Fruit fly (Drosophila melanogaster): ENCODE measurements around the gene Gas41.
A peak's percentile ranks its signal among the peaks of the same experiment; 100 is the strongest.

Gas41 gene

DNA sequence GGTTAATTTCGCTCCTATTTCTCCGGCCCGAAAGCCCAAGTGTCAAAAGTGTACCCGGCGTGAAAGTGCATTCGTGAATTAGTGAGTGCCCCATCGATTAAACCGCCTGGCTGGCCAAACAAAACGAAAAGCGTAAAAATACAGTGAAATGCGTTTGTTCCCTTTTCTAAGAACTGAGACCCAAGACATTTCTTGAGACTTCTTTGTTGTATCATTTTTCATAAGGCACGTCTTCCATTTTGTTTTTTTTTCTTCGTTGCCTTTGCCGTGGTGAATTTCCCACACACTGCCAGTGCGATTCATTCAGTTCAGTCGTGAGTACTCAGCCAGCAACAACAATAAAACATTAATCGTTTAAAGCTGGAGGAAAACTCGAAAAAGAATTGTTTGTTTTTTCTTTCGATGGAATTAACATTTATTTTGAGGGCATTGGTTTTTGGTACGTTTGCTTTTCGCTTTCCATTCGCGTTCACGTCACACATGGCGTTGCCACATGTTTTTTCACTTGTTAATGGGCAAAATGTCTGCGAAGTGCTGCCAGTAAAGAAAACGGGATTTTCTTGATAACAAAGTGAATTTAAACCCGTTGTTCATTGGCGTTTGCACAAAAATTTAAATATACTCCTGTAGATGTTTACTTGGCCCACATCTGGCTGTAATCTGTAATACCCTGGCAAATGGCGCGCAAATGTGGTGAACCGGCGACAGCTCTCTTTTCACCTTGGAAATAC is 28.5 kb downstream of the Gas41 start (continued):
- TF ChIP-seq Met (GFP tag; optimal IDR thresholded peaks at IDR 0.05), result peak; percentile 41
- TF ChIP-seq Eip75B (GFP tag; optimal IDR thresholded peaks at IDR 0.05), result peak; percentile 26
- TF ChIP-seq Sox14 (GFP tag; optimal IDR thresholded peaks at IDR 0.05), result peak; percentile 34
- peak; percentile 5 for TF ChIP-seq topi (GFP tag; optimal IDR thresholded peaks at IDR 0.05)
- no peak for TF ChIP-seq spab (GFP tag; optimal IDR thresholded peaks at IDR 0.05)
- TF ChIP-seq CG9139 (GFP tag; optimal IDR thresholded peaks at IDR 0.05), result peak; percentile 4
- no peak for TF ChIP-seq OdsH (GFP tag; optimal IDR thresholded peaks at IDR 0.05)
- TF ChIP-seq CG15336 (GFP tag; IDR thresholded peaks at IDR 0.05), result no peak
- no peak for TF ChIP-seq eg (GFP tag; IDR thresholded peaks at IDR 0.05)
- TF ChIP-seq Blimp-1 (GFP tag; optimal IDR thresholded peaks at IDR 0.05), result no peak
- TF ChIP-seq CG32006 (GFP tag; optimal IDR thresholded peaks at IDR 0.05), result no peak
- no peak for TF ChIP-seq CG6854 (GFP tag; optimal IDR thresholded peaks at IDR 0.05)
- TF ChIP-seq Eip78C (GFP tag), result peak; percentile 69
- TF ChIP-seq CG10631 (GFP tag; optimal IDR thresholded peaks at IDR 0.05), result no peak
- peak in 1 of 2 experiments; percentile 13 for TF ChIP-seq salr (GFP tag; optimal IDR thresholded peaks at IDR 0.05)
- no peak for TF ChIP-seq CG11762 (GFP tag; optimal IDR thresholded peaks at IDR 0.05; ENCODE audit: insufficient read depth)
- TF ChIP-seq Ets21C (GFP tag; optimal IDR thresholded peaks at IDR 0.05), result no peak
- TF ChIP-seq cyc (GFP tag; optimal IDR thresholded peaks at IDR 0.05), result no peak
- TF ChIP-seq pdm3 (GFP tag; optimal IDR thresholded peaks at IDR 0.05), result no peak
- no peak for TF ChIP-seq Hr39 (GFP tag; optimal IDR thresholded peaks at IDR 0.05)
- TF ChIP-seq CG6792 (GFP tag; optimal IDR thresholded peaks at IDR 0.05), result no peak
- TF ChIP-seq CG8319 (GFP tag; optimal IDR thresholded peaks at IDR 0.05), result no peak
- TF ChIP-seq Sox15 (GFP tag; optimal IDR thresholded peaks at IDR 0.05), result no peak
- no peak for TF ChIP-seq acj6 (GFP tag; optimal IDR thresholded peaks at IDR 0.05)
- no peak for TF ChIP-seq CG16779 (tag; optimal IDR thresholded peaks at IDR 0.05)

DNA sequence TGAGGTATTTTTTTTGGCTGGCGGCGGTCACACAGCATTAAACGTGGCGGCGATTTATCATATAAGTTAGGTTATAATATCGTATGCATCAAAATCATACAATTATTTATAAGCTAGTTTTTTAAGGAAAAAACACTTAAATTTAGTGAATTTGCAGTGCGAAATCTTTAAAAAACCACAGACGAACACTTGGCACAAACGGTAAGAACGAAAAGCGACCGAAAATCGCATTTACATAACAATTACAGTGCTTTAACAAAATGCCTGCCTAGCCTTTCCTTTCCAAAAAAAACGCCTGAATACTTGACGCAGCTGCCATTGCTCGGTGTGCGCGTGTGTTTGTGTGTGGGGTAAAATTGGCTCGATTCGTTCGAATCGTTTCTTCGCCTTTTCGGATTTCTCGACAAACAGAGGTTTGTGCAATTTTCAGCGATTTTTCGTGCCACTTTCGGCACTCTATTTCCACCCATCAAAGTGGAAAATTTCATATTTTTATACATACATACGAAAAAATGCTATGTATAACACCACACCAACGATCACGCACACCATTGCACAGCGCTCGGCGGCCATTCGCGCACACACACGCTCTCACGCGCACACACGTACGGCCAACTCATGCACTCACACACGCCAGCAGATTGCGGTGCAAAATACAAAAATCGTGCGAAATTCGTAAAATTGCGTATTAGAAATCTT is 29.2 kb downstream of the Gas41 start, which contains the start of gene Hrb27C:
Gene Hrb27C (plus strand): TSS at position 44 of the 699 bp plus-strand sequence.
- peak; percentile 31 for TF ChIP-seq Eip78C (GFP tag)
- no peak for TF ChIP-seq lz (GFP tag; optimal IDR thresholded peaks at IDR 0.05)
- TF ChIP-seq salr (GFP tag; optimal IDR thresholded peaks at IDR 0.05), result no peak
- TF ChIP-seq CG34406 (GFP tag; optimal IDR thresholded peaks at IDR 0.05), result peak; percentile 14
- peak; percentile 22 for TF ChIP-seq CG16779 (tag; optimal IDR thresholded peaks at IDR 0.05)
- TF ChIP-seq CG6854 (GFP tag; optimal IDR thresholded peaks at IDR 0.05), result peak; percentile 5

DNA sequence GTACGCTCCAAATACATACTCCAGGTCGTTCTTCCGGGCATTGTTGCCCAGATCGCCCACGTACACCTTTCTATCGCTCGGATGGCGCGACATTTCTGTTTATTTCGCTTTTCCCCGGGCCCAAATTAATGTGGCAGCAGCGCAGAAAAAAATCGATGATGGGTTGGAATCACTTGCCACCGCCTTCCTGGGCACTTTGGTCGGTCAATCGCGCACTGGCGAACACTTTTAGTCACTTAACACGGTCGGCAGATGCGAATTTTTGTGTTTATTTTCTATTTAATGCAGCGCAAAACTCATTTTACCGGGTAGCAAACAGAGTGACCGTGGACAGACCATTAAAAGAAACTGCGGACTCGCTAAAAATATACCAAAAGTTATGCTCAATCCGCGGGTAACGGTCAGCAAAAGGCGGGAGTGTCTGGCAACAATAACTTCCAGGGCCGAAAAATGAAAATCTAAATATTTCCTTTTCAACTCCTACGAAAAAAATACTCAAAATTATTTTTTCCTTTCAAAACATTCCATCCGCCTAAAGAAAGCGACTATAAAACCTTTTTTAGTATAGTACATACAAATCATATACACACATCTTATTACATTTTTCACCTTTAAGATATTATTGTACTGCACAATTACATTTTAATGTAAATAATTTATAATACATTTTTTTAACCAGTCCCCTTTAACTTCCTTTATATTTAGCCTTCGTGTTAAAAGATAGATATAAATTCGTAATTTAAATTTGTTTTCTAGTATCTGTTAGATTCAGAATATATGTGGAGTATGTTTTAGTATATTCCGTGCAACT is 30.0 kb downstream of the Gas41 start, which contains the start of gene x16:
Gene x16 (minus strand): TSS at position 361 of the 811 bp plus-strand sequence.
- TF ChIP-seq CG1621 (tag; optimal IDR thresholded peaks at IDR 0.05), result peak; percentile 28
- TF ChIP-seq Eip78C (GFP tag), result peak; percentile 31
- no peak for TF ChIP-seq CG34406 (GFP tag; optimal IDR thresholded peaks at IDR 0.05)
- TF ChIP-seq Gug (GFP tag; IDR thresholded peaks at IDR 0.05), result no peak
- TF ChIP-seq svp (GFP tag), result peak; percentile 63

DNA sequence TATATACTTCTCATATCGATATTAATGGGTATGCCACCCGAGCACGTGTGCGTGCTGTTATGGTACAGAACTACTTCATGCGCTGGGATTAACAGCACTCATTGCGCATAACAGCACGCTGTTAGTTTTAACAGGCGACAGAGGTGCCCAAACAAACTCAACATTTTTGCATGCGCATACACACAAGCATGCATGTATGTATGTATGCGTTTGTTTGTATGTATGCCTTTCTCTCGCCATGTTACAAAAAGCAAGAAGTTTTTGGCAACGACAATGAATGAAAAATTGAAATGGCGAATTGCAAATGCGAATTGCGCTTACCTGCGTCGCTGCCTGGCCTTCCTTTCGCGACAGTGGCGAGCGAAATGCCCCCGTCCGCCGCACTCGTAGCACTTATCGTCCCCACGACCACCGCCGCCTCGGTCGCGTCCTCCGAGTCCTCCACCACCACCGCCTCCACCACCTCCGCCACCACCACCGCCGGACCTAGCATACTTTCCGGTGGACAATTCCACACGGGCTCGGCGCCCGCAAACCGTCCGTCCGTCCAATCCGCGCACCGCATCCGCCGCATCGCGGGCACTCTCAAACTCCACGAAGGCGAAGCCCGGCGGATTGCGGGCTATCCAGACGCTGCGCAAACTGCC is 30.7 kb downstream of the Gas41 start:
- TF ChIP-seq vri (GFP tag; optimal IDR thresholded peaks at IDR 0.05) (no peak), CG11902 (GFP tag; optimal IDR thresholded peaks at IDR 0.05) (no peak), fkh (GFP tag; optimal IDR thresholded peaks at IDR 0.05) (no peak), CG1621 (tag; optimal IDR thresholded peaks at IDR 0.05) (peak; percentile 67)
